Fruit fly (Drosophila melanogaster) whole organism, pupa: Measurements from ENCODE around the gene Pus1.
A peak's percentile ranks its signal among the peaks of the same experiment; 100 is the strongest.

Experiments used
- CG10348 ChIP-seq: fragments of 200-800 bp; sonication (Bioruptor generic); IDR thresholded peaks from 2 replicates; pipeline ENCODE4 v1.3.6; 2022; ENCODE audit warnings: missing biosample characterization, missing genetic modification characterization
- CG13204 ChIP-seq: fragments of 200-800 bp; sonication (Bioruptor generic); optimal IDR thresholded peaks from 2 replicates; lab custom pipeline; 2018; ENCODE audit warnings: missing biosample characterization, mild to moderate bottlenecking, missing genetic modification characterization, moderate library complexity
- CG8159 ChIP-seq: fragments of 200-800 bp; sonication (Bioruptor generic); optimal IDR thresholded peaks from 3 replicates; lab custom pipeline; 2018; ENCODE audit warnings: missing biosample characterization, mild to moderate bottlenecking, missing genetic modification characterization, moderate library complexity
- CG9948 ChIP-seq: fragments of 200-800 bp; sonication (Bioruptor generic); optimal IDR thresholded peaks from 2 replicates; lab custom pipeline; 2018; ENCODE audit warnings: missing biosample characterization, mild to moderate bottlenecking, missing genetic modification characterization, moderate library complexity
- Pif1A ChIP-seq: fragments of 200-800 bp; sonication (Bioruptor generic); optimal IDR thresholded peaks from 3 replicates; lab custom pipeline; 2016; ENCODE audit warnings: missing biosample characterization, missing genetic modification characterization
- Pif1B ChIP-seq: fragments of 200-800 bp; sonication (Bioruptor generic); optimal IDR thresholded peaks from 3 replicates; lab custom pipeline; 2016; ENCODE audit warnings: missing biosample characterization, missing genetic modification characterization
- Snoo ChIP-seq: fragments of 200-800 bp; sonication (Bioruptor generic); optimal IDR thresholded peaks from 3 replicates; lab custom pipeline; 2017; ENCODE audit warnings: missing biosample characterization, mild to moderate bottlenecking, missing genetic modification characterization, inconsistent platforms
- fd96Ca ChIP-seq: fragments of 200-800 bp; sonication (Bioruptor generic); IDR thresholded peaks from 3 replicates; pipeline ENCODE4 v1.3.6; 2022; ENCODE audit warnings: missing biosample characterization, missing genetic modification characterization
- gl ChIP-seq: fragments of 200-800 bp; sonication (Bioruptor generic); optimal IDR thresholded peaks from 2 replicates; lab custom pipeline; 2018; ENCODE audit warnings: missing biosample characterization, mild to moderate bottlenecking, missing genetic modification characterization

DNA sequence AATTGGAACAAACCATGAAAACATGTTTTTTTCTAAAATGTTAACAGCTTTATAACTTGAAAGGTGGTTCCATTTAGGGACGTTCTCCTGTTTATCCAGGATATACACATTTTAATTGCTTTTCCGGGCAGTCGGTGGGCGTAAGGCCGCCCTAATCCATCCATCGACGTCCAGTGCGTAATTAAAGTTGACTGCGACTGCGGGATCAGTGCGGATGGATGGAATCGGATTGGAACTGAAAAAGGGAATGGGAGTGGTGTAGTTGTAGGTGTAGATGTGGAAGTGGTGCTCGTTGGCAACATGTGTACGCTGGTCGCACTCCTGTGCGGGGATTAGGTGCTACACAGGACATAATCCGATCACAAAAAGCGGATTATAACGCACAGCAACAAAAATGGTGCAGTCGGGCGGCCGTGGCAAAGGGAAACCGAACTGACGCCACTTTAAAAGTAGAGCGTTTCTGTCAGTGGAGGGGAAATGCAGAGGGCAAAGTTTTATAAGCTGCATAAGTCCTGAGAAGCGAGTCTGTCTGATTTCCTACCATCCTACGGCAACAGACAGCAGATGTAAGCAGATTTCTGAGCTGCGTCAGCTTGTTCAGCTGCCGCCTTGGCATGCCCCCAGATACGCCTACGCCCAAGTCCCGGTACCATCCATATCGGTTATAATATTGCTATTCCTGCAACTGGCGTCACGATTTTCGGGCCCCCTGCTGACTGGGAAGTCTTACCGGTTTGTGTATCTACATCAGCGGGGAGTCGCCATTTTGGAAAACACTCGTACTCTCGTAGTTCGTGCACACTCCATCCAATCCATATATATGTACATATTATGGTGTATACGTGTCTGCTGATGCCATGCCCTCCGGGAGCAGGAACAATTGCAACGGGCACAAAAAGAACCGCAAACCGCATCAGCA lies 5.2 kb upstream of the Pus1 start:
- TF ChIP-seq Pif1B = no peak
- no peak for TF ChIP-seq Pif1A (GFP tag; lab: Kevin White, UChicago)
- peak; percentile 41 for TF ChIP-seq CG13204 (GFP tag; lab: Kevin White, UChicago)
- TF ChIP-seq CG9948 (tag; lab: Kevin White, UChicago) = no peak
- no peak for TF ChIP-seq CG10348 (GFP tag; lab: Robert Waterston, UW)
- TF ChIP-seq gl (tag; lab: Kevin White, UChicago) = no peak
- no peak for TF ChIP-seq fd96Ca (GFP tag; lab: Robert Waterston, UW)
- no peak for TF ChIP-seq CG8159
- no peak for TF ChIP-seq Snoo (tag; lab: Kevin White, UChicago)
